Worm (Caenorhabditis elegans) whole organism, L4 larva: ENCODE data around the gene F32B6.4.

Experiments used
- D1046.2 ChIP-seq: fragments of 200-800 bp; sonication (Bioruptor generic); IDR thresholded peaks from 2 replicates; pipeline ENCODE4 v1.3.6; 2022; ENCODE audit warnings: missing genetic modification characterization, missing compliant biosample characterization
- aha-1 ChIP-seq: fragments of 150-350 bp; peaks from one replicate; lab custom pipeline; 2014; ENCODE audit warnings: missing biosample characterization, missing genetic modification characterization
- ces-1 ChIP-seq: fragments of 150-350 bp; sonication (generic microtip); optimal IDR thresholded peaks from 4 replicates; lab custom pipeline; 2014; ENCODE audit warnings: missing biosample characterization, missing genetic modification reagents, missing genetic modification characterization
- egl-43 ChIP-seq: fragments of 200-800 bp; sonication (Bioruptor generic); IDR thresholded peaks from 2 replicates; pipeline ENCODE4 v1.3.6; 2022; ENCODE audit warnings: missing genetic modification reagents, missing genetic modification characterization, missing compliant biosample characterization
- nhr-10 ChIP-seq: fragments of 150-350 bp; optimal IDR thresholded peaks from 2 replicates; lab custom pipeline; 2014; ENCODE audit warnings: missing biosample characterization, missing genetic modification characterization
- nhr-11 ChIP-seq: fragments of 150-350 bp; optimal IDR thresholded peaks from 2 replicates; lab custom pipeline; 2014; ENCODE audit warnings: missing biosample characterization, missing genetic modification characterization
- saeg-2 ChIP-seq: fragments of 200-800 bp; sonication (Bioruptor generic); IDR thresholded peaks from 2 replicates; pipeline ENCODE4 v1.3.6; 2022; ENCODE audit warnings: missing genetic modification reagents, missing genetic modification characterization, missing compliant biosample characterization
- ztf-7 ChIP-seq: fragments of 150-350 bp; optimal IDR thresholded peaks from 2 replicates; lab custom pipeline; 2014; ENCODE audit warnings: missing biosample characterization, missing genetic modification characterization

- TF ChIP-seq D1046.2 (GFP tag; lab: Robert Waterston, UW) (no peak), ces-1 (GFP tag; lab: Kevin White, UChicago) (no peak), ztf-7 (no peak), nhr-11 (tag; lab: Kevin White, UChicago) (no peak), egl-43 (GFP tag; lab: Robert Waterston, UW) (no peak), nhr-10 (tag; lab: Kevin White, UChicago) (no peak), aha-1 (tag; lab: Kevin White, UChicago) (no peak), saeg-2 (GFP tag; lab: Robert Waterston, UW) (no peak)
Observed at ce11 chrIV:9854952-9855351, 36.9 kb downstream of the F32B6.4 start.
